Fruit fly (Drosophila melanogaster) whole organism, embryonic: ENCODE measurements around the gene CG6912.
A peak's percentile ranks its signal among the peaks of the same experiment; 100 is the strongest.

Experiments used
- Asciz ChIP-seq: fragments of 200-800 bp; sonication (Bioruptor generic); optimal IDR thresholded peaks from 2 replicates; lab custom pipeline; 2017; ENCODE audit warnings: missing biosample characterization, mild to moderate bottlenecking, missing genetic modification characterization, missing genetic modification reagents
- BEAF-32 ChIP-seq: fragments of 200-800 bp; sonication (Bioruptor generic); optimal IDR thresholded peaks from 3 replicates; lab custom pipeline; 2017; ENCODE audit warnings: missing biosample characterization, missing genetic modification characterization, mild to moderate bottlenecking, moderate library complexity, missing genetic modification reagents
- CG10462 ChIP-seq: fragments of 200-800 bp; sonication (Bioruptor generic); optimal IDR thresholded peaks from 2 replicates; lab custom pipeline; 2016; ENCODE audit warnings: missing biosample characterization, missing genetic modification characterization
- CG10979 ChIP-seq: fragments of 200-800 bp; sonication (Bioruptor generic); optimal IDR thresholded peaks from 2 replicates; lab custom pipeline; 2018; ENCODE audit warnings: missing biosample characterization, mild to moderate bottlenecking, missing genetic modification characterization, moderate library complexity
- CG12391 ChIP-seq: fragments of 200-800 bp; sonication (Bioruptor generic); optimal IDR thresholded peaks from 3 replicates; lab custom pipeline; 2018; ENCODE audit warnings: missing biosample characterization, mild to moderate bottlenecking, missing genetic modification characterization, moderate library complexity
- CG14050 ChIP-seq: fragments of 200-800 bp; sonication (Bioruptor generic); IDR thresholded peaks from 3 replicates; pipeline ENCODE4 v1.3.6; 2022; ENCODE audit warnings: missing biosample characterization, missing genetic modification characterization
- CG14667 ChIP-seq: fragments of 200-800 bp; sonication (Bioruptor generic); IDR thresholded peaks from 2 replicates; pipeline ENCODE4 v1.3.6; 2022; ENCODE audit warnings: missing biosample characterization, missing genetic modification characterization
- CG14710 ChIP-seq: fragments of 200-800 bp; sonication (Bioruptor generic); optimal IDR thresholded peaks from 3 replicates; lab custom pipeline; 2019; ENCODE audit warnings: missing biosample characterization, mild to moderate bottlenecking, missing genetic modification characterization, moderate library complexity
- CG1529 ChIP-seq: fragments of 200-800 bp; sonication (Bioruptor generic); optimal IDR thresholded peaks from 3 replicates; lab custom pipeline; 2018; ENCODE audit warnings: missing biosample characterization, missing genetic modification characterization
- CG15601 ChIP-seq: fragments of 200-800 bp; sonication (Bioruptor generic); optimal IDR thresholded peaks from 3 replicates; lab custom pipeline; 2019; ENCODE audit warnings: missing biosample characterization, mild to moderate bottlenecking, missing genetic modification characterization, moderate library complexity
- CG2120 ChIP-seq: fragments of 200-800 bp; sonication (Bioruptor generic); optimal IDR thresholded peaks from 3 replicates; lab custom pipeline; 2016; ENCODE audit warnings: missing biosample characterization, missing genetic modification characterization
- CG2199 ChIP-seq: fragments of 200-800 bp; sonication (Bioruptor generic); IDR thresholded peaks from 3 replicates; pipeline ENCODE4 v1.3.6; 2022; ENCODE audit warnings: missing biosample characterization, missing genetic modification characterization
- CG2712 ChIP-seq: fragments of 200-800 bp; optimal IDR thresholded peaks from 3 replicates; lab custom pipeline; 2019; ENCODE audit warnings: missing biosample characterization, mild to moderate bottlenecking, missing genetic modification characterization, moderate library complexity
- CG30020 ChIP-seq: fragments of 200-800 bp; optimal IDR thresholded peaks from 2 replicates; lab custom pipeline; 2019; ENCODE audit warnings: missing biosample characterization, mild to moderate bottlenecking, missing genetic modification characterization, moderate library complexity
- CG4424 ChIP-seq: fragments of 200-800 bp; sonication (Bioruptor generic); optimal IDR thresholded peaks from 3 replicates; lab custom pipeline; 2016; ENCODE audit warnings: missing biosample characterization, missing genetic modification characterization
- CG6689 ChIP-seq: fragments of 200-800 bp; sonication (Bioruptor generic); IDR thresholded peaks from 2 replicates; pipeline ENCODE4 v1.3.6; 2022; ENCODE audit warnings: missing biosample characterization, missing genetic modification characterization
- CG8281 ChIP-seq: fragments of 200-800 bp; sonication (Bioruptor generic); optimal IDR thresholded peaks from 2 replicates; lab custom pipeline; 2018; ENCODE audit warnings: missing biosample characterization, mild to moderate bottlenecking, missing genetic modification characterization, moderate library complexity
- CG8290 ChIP-seq, 3 experiments: fragments of 200-800 bp; sonication (Bioruptor generic); optimal IDR thresholded peaks; 2 replicates each; lab custom pipeline; 2016 to 2019; ENCODE audit warnings: missing biosample characterization in 3 of 3, missing genetic modification characterization in 3 of 3, mild to moderate bottlenecking in 2 of 3, moderate library complexity in 1 of 3
- CG8388 ChIP-seq: fragments of 200-800 bp; sonication (Bioruptor generic); optimal IDR thresholded peaks from 2 replicates; lab custom pipeline; 2019; ENCODE audit warnings: missing biosample characterization, mild to moderate bottlenecking, missing genetic modification characterization, moderate library complexity
- CG9437 ChIP-seq: fragments of 200-800 bp; sonication (Bioruptor generic); optimal IDR thresholded peaks from 2 replicates; lab custom pipeline; 2018; ENCODE audit warnings: missing biosample characterization, mild to moderate bottlenecking, missing genetic modification characterization
- D19A ChIP-seq: fragments of 200-800 bp; optimal IDR thresholded peaks from 3 replicates; lab custom pipeline; 2019; ENCODE audit warnings: missing biosample characterization, mild to moderate bottlenecking, missing genetic modification characterization, moderate library complexity
- Deaf1 ChIP-seq: fragments of 200-800 bp; optimal IDR thresholded peaks from 3 replicates; lab custom pipeline; 2019; ENCODE audit warnings: missing biosample characterization, mild to moderate bottlenecking, missing genetic modification characterization, moderate library complexity
- Neu2 ChIP-seq: fragments of 200-800 bp; sonication (Bioruptor generic); optimal IDR thresholded peaks from 3 replicates; lab custom pipeline; 2016; ENCODE audit warnings: missing biosample characterization, missing genetic modification characterization, borderline replicate concordance
- Nf-YB ChIP-seq: fragments of 200-800 bp; sonication (Bioruptor generic); optimal IDR thresholded peaks from 3 replicates; lab custom pipeline; 2019; ENCODE audit warnings: missing biosample characterization, mild to moderate bottlenecking, missing genetic modification characterization, moderate library complexity
- Oli ChIP-seq: fragments of 200-800 bp; sonication (Bioruptor generic); optimal IDR thresholded peaks from 2 replicates; lab custom pipeline; 2018; ENCODE audit warnings: missing biosample characterization, mild to moderate bottlenecking, missing genetic modification characterization, moderate library complexity
- Rfx ChIP-seq: fragments of 200-800 bp; sonication (Bioruptor generic); IDR thresholded peaks from 2 replicates; pipeline ENCODE4 v1.3.6; 2022; ENCODE audit warnings: missing biosample characterization, missing genetic modification characterization
- Rx ChIP-seq: fragments of 200-800 bp; sonication (Bioruptor generic); IDR thresholded peaks from 2 replicates; pipeline ENCODE4 v1.3.6; 2022; ENCODE audit warnings: missing biosample characterization, missing genetic modification characterization
- Sry-δ ChIP-seq: fragments of 200-800 bp; sonication (Bioruptor generic); optimal IDR thresholded peaks from 2 replicates; lab custom pipeline; 2016; ENCODE audit warnings: missing biosample characterization, missing genetic modification characterization
- Ssrp ChIP-seq: fragments of 200-800 bp; sonication (Bioruptor generic); optimal IDR thresholded peaks from 2 replicates; lab custom pipeline; 2018; ENCODE audit warnings: missing biosample characterization, mild to moderate bottlenecking, missing genetic modification characterization, moderate library complexity
- ap ChIP-seq: fragments of 200-800 bp; sonication (Bioruptor generic); IDR thresholded peaks from 2 replicates; pipeline ENCODE4 v1.3.6; 2022; ENCODE audit warnings: missing biosample characterization, missing genetic modification characterization
- az2 ChIP-seq: fragments of 200-800 bp; sonication (Bioruptor generic); optimal IDR thresholded peaks from 3 replicates; lab custom pipeline; 2016; ENCODE audit warnings: missing biosample characterization, missing genetic modification characterization
- dmrt99B ChIP-seq: fragments of 200-800 bp; sonication (Bioruptor generic); optimal IDR thresholded peaks from 2 replicates; lab custom pipeline; 2018; ENCODE audit warnings: missing biosample characterization, mild to moderate bottlenecking, missing genetic modification characterization, moderate library complexity
- dpn ChIP-seq, 2 experiments: fragments of 200-800 bp; sonication (Bioruptor generic); optimal IDR thresholded peaks; 3 replicates each; lab custom pipeline; 2016; ENCODE audit warnings: missing biosample characterization in 2 of 2, missing genetic modification characterization in 2 of 2
- dysf ChIP-seq: fragments of 200-800 bp; sonication (Bioruptor generic); IDR thresholded peaks from 3 replicates; pipeline ENCODE4 v1.3.6; 2022; ENCODE audit warnings: missing biosample characterization, missing genetic modification characterization
- fd102C ChIP-seq: fragments of 200-800 bp; sonication (Bioruptor generic); optimal IDR thresholded peaks from 2 replicates; lab custom pipeline; 2018; ENCODE audit warnings: missing biosample characterization, mild to moderate bottlenecking, missing genetic modification characterization, moderate library complexity
- ftz-f1 ChIP-seq: fragments of 200-800 bp; sonication (Bioruptor generic); optimal IDR thresholded peaks from 2 replicates; lab custom pipeline; 2016; ENCODE audit warnings: missing biosample characterization, missing genetic modification characterization
- gem ChIP-seq: fragments of 200-800 bp; sonication (Bioruptor generic); optimal IDR thresholded peaks from 2 replicates; lab custom pipeline; 2019; ENCODE audit warnings: missing biosample characterization, mild to moderate bottlenecking, missing genetic modification characterization, moderate library complexity
- ind ChIP-seq: fragments of 200-800 bp; sonication (Bioruptor generic); optimal IDR thresholded peaks from 3 replicates; lab custom pipeline; 2016; ENCODE audit warnings: missing biosample characterization, missing genetic modification characterization
- kay ChIP-seq: fragments of 200-800 bp; sonication (Bioruptor generic); optimal IDR thresholded peaks from 2 replicates; lab custom pipeline; 2016; ENCODE audit warnings: missing biosample characterization, missing genetic modification characterization
- kni ChIP-seq: fragments of 200-800 bp; sonication (Bioruptor generic); optimal IDR thresholded peaks from 3 replicates; lab custom pipeline; 2017; ENCODE audit warnings: mild to moderate bottlenecking, missing biosample characterization, missing genetic modification reagents, missing genetic modification characterization
- lola ChIP-seq, 3 experiments: fragments of >200 bp in 2 of 3; fragments of 200-800 bp in 1 of 3; sonication (Bioruptor generic) in 1 of 3; optimal IDR thresholded peaks; 2 replicates each; lab custom pipeline; 2017 to 2019; ENCODE audit warnings: missing biosample characterization in 3 of 3, missing genetic modification characterization in 3 of 3, mild to moderate bottlenecking in 1 of 3, moderate library complexity in 1 of 3
- nerfin-1 ChIP-seq: fragments of 200-800 bp; sonication (Bioruptor generic); optimal IDR thresholded peaks from 3 replicates; lab custom pipeline; 2019; ENCODE audit warnings: missing biosample characterization, mild to moderate bottlenecking, missing genetic modification characterization, moderate library complexity
- onecut ChIP-seq: fragments of 200-800 bp; sonication (Bioruptor generic); IDR thresholded peaks from 2 replicates; pipeline ENCODE4 v1.3.6; 2022; ENCODE audit warnings: missing biosample characterization, missing genetic modification characterization
- sim ChIP-seq: fragments of 200-800 bp; sonication (Bioruptor generic); IDR thresholded peaks from 2 replicates; pipeline ENCODE4 v1.3.6; 2022; ENCODE audit warnings: missing biosample characterization, missing genetic modification characterization
- sqz ChIP-seq: fragments of 200-800 bp; sonication (Bioruptor generic); optimal IDR thresholded peaks from 3 replicates; lab custom pipeline; 2018; ENCODE audit warnings: missing biosample characterization, mild to moderate bottlenecking, missing genetic modification characterization
- sr ChIP-seq: fragments of 200-800 bp; sonication (Bioruptor generic); IDR thresholded peaks from 3 replicates; pipeline ENCODE4 v1.3.6; 2022; ENCODE audit warnings: missing biosample characterization, missing genetic modification characterization
- usp ChIP-seq: fragments of >200 bp; optimal IDR thresholded peaks from 2 replicates; lab custom pipeline; 2017; ENCODE audit warnings: missing biosample characterization, missing genetic modification characterization

Gene CG6912

dm6 chr3R:15117765-15118164 lies 19.0 kb downstream of the CG6912 start (continued):
- TF ChIP-seq ftz-f1 (GFP tag; lab: Kevin White, UChicago): no peak
- TF ChIP-seq CG14667 (GFP tag; lab: Robert Waterston, UW): no peak
- no peak for TF ChIP-seq fd102C
- TF ChIP-seq, all 482 proteins: peak for 92

- TF ChIP-seq D19A (tag; lab: Kevin White, UChicago) (peak; percentile 54), Asciz (GFP tag; lab: Kevin White, UChicago) (peak; percentile 79), Oli (tag; lab: Kevin White, UChicago) (peak; percentile 53), CG12391 (tag; lab: Kevin White, UChicago) (peak; percentile 39), kni (GFP tag; lab: Kevin White, UChicago) (peak; percentile 68), CG10462 (no peak), Rfx (no peak), CG10979 (tag; lab: Kevin White, UChicago) (peak; percentile 70), onecut (GFP tag; lab: Robert Waterston, UW) (no peak), CG8388 (peak; percentile 49), Rx (GFP tag; lab: Robert Waterston, UW) (no peak), sqz (GFP tag; lab: Kevin White, UChicago) (no peak), Sry-δ (GFP tag; lab: Kevin White, UChicago) (no peak), Nf-YB (GFP tag; lab: Kevin White, UChicago) (peak; percentile 11), CG30020 (tag; lab: Kevin White, UChicago) (no peak), az2 (peak; percentile 42), ind (GFP tag; lab: Kevin White, UChicago) (peak; percentile 14), CG4424 (peak; percentile 45), CG15601 (tag; lab: Kevin White, UChicago) (peak; percentile 27), CG2120 (GFP tag; lab: Kevin White, UChicago) (no peak), kay (no peak), gem (tag; lab: Kevin White, UChicago) (peak; percentile 67), sr (peak; percentile 50; the same call in 1 of the 3 replicates), dmrt99B (tag; lab: Kevin White, UChicago) (peak; percentile 76), CG6689 (GFP tag; lab: Robert Waterston, UW) (peak; percentile 40; the same call in 1 of the 2 replicates), CG2712 (tag; lab: Kevin White, UChicago) (peak; percentile 62), lola (GFP tag; optimal IDR thresholded peaks at IDR 0.05; lab: Kevin White, UChicago) (peak in 1 of 3 experiments; percentile 49), CG1529 (peak; percentile 36), dysf (GFP tag; lab: Robert Waterston, UW) (no peak), Ssrp (peak; percentile 44), CG9437 (peak; percentile 40), usp (GFP tag; lab: Kevin White, UChicago) (no peak), CG14050 (no peak), CG8281 (tag; lab: Kevin White, UChicago) (no peak), Deaf1 (tag; lab: Kevin White, UChicago) (no peak), BEAF-32 (GFP tag; lab: Kevin White, UChicago) (no peak), CG2199 (GFP tag; lab: Robert Waterston, UW) (peak; percentile 50; the same call in 1 of the 3 replicates), sim (GFP tag; lab: Robert Waterston, UW) (0 out of 2 replicates have a peak, but pooled peaks have one; percentile 3), CG14710 (tag; lab: Kevin White, UChicago) (peak; percentile 55), nerfin-1 (tag; lab: Kevin White, UChicago) (peak; percentile 41), ap (GFP tag; lab: Robert Waterston, UW) (no peak), Neu2 (GFP tag; lab: Kevin White, UChicago) (no peak), dpn (GFP tag; optimal IDR thresholded peaks at IDR 0.05; lab: Kevin White, UChicago) (peak in 1 of 2 experiments; percentile 9), CG8290 (GFP tag; optimal IDR thresholded peaks at IDR 0.05; lab: Kevin White, UChicago) (no peak), CG8290 (tag; optimal IDR thresholded peaks at IDR 0.05; lab: Kevin White, UChicago) (no peak)
Measured at dm6 chr3R:15114465-15115228, 22.2 kb downstream of the CG6912 start.
